Fruit fly (Drosophila melanogaster): ENCODE measurements around the gene CG15475.

DNA sequence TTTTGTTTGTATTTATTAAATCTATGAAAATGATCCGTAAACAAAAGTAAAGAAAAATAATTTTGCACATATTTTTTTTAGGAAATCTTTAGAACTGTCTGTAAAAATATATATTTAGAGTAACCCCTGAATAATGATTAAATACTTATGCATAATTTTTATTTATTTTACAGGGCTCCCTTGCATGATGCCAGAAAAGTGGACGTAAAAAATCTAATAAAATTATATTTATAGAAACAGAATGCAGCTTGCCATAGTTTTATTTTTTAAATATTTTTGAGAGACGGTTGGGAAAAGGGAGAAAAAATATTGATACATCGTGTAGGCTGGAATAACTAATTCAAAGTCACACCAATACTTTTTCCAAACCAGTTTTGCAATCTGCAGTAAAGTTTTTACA lies 34.3 kb downstream of the CG15475 start, which contains the start of gene CG18810:
- no peak for TF ChIP-seq CG8478 (optimal IDR thresholded peaks at IDR 0.05)
- TF ChIP-seq CTCF (optimal IDR thresholded peaks at IDR 0.05) = no peak

All from S2 (cell line).